Worm (Caenorhabditis elegans) whole organism, L2 larva: ENCODE results near the gene ent-7.

Source experiments
- C34F6.9 ChIP-seq: fragments of 150-350 bp; optimal IDR thresholded peaks from 2 replicates; lab custom pipeline; 2014; ENCODE audit warnings: missing biosample characterization, missing genetic modification characterization
- F13H6.1 ChIP-seq: sonication (generic microtip); optimal IDR thresholded peaks from 2 replicates; lab custom pipeline; 2016; ENCODE audit warnings: missing genetic modification characterization, missing compliant biosample characterization
- R02D3.7 ChIP-seq: fragments of 150-350 bp; optimal IDR thresholded peaks from 2 replicates; lab custom pipeline; 2014; ENCODE audit warnings: missing biosample characterization, missing genetic modification characterization
- Y55F3AM.14 ChIP-seq: fragments of 200-800 bp; sonication (Bioruptor generic); optimal IDR thresholded peaks from 2 replicates; lab custom pipeline; 2018; ENCODE audit warnings: mild to moderate bottlenecking, missing genetic modification characterization, missing compliant biosample characterization
- alr-1 ChIP-seq: fragments of 150-350 bp; optimal IDR thresholded peaks from 2 replicates; lab custom pipeline; 2014; ENCODE audit warnings: missing biosample characterization, missing genetic modification characterization
- aly-2 ChIP-seq: fragments of 150-350 bp; optimal IDR thresholded peaks from 2 replicates; lab custom pipeline; 2014; ENCODE audit warnings: missing biosample characterization, missing genetic modification characterization
- ama-1 ChIP-seq: fragments of 150-350 bp; optimal IDR thresholded peaks from 2 replicates; lab custom pipeline; 2018; ENCODE audit warnings: inconsistent platforms
- blmp-1 ChIP-seq: sonication (generic microtip); optimal IDR thresholded peaks from 2 replicates; lab custom pipeline; 2017; ENCODE audit warnings: missing genetic modification characterization, mild to moderate bottlenecking, missing compliant biosample characterization, antibody characterized with exemption, moderate library complexity; ENCODE audit not compliant: insufficient read depth
- ceh-16 ChIP-seq: fragments of 150-350 bp; optimal IDR thresholded peaks from 2 replicates; lab custom pipeline; 2014; ENCODE audit warnings: missing biosample characterization, missing genetic modification characterization
- ceh-82 ChIP-seq: fragments of 150-350 bp; optimal IDR thresholded peaks from 2 replicates; lab custom pipeline; 2014; ENCODE audit warnings: missing biosample characterization, missing genetic modification characterization
- crh-2 ChIP-seq: sonication (generic microtip); optimal IDR thresholded peaks from 2 replicates; lab custom pipeline; 2017; ENCODE audit warnings: missing biosample characterization, missing genetic modification characterization
- elt-3 ChIP-seq: sonication (generic microtip); optimal IDR thresholded peaks from 2 replicates; lab custom pipeline; 2017; ENCODE audit warnings: missing biosample characterization, missing genetic modification characterization
- fos-1 ChIP-seq: fragments of 150-350 bp; optimal IDR thresholded peaks from 2 replicates; lab custom pipeline; 2014; ENCODE audit warnings: missing biosample characterization, missing genetic modification characterization
- gmeb-1 ChIP-seq: fragments of 150-350 bp; optimal IDR thresholded peaks from 2 replicates; lab custom pipeline; 2014; ENCODE audit warnings: missing biosample characterization, missing genetic modification characterization
- lin-11 ChIP-seq: fragments of 150-350 bp; sonication (generic microtip); optimal IDR thresholded peaks from 2 replicates; lab custom pipeline; 2014; ENCODE audit warnings: missing biosample characterization, missing genetic modification characterization, inconsistent platforms, mixed read lengths
- lin-39 ChIP-seq: fragments of 150-350 bp; optimal IDR thresholded peaks from 2 replicates; lab custom pipeline; 2014; ENCODE audit warnings: missing biosample characterization, missing genetic modification reagents, missing genetic modification characterization
- mdl-1 ChIP-seq, 2 experiments: fragments of 150-350 bp in 1 of 2; sonication (generic microtip) in 1 of 2; optimal IDR thresholded peaks; 2 replicates each; lab custom pipeline; 2017; ENCODE audit warnings: missing biosample characterization in 2 of 2, missing genetic modification characterization in 2 of 2
- nhr-10 ChIP-seq: sonication (generic microtip); optimal IDR thresholded peaks from 2 replicates; lab custom pipeline; 2017; ENCODE audit warnings: missing biosample characterization, missing genetic modification characterization
- nhr-12 ChIP-seq: fragments of 150-350 bp; optimal IDR thresholded peaks from 2 replicates; lab custom pipeline; 2014; ENCODE audit warnings: missing biosample characterization, missing genetic modification characterization
- nhr-23 ChIP-seq: fragments of 150-350 bp; optimal IDR thresholded peaks from 2 replicates; lab custom pipeline; 2014; ENCODE audit warnings: missing biosample characterization, missing genetic modification reagents, missing genetic modification characterization
- nhr-237 ChIP-seq: fragments of 150-350 bp; optimal IDR thresholded peaks from 2 replicates; lab custom pipeline; 2014; ENCODE audit warnings: missing biosample characterization, missing genetic modification characterization
- nhr-25 ChIP-seq: fragments of 150-350 bp; sonication (generic microtip); optimal IDR thresholded peaks from 3 replicates; lab custom pipeline; 2014; ENCODE audit warnings: missing biosample characterization, missing genetic modification characterization
- nhr-77 ChIP-seq: fragments of 150-350 bp; optimal IDR thresholded peaks from 2 replicates; lab custom pipeline; 2014; ENCODE audit warnings: missing biosample characterization, missing genetic modification characterization
- sma-3 ChIP-seq: sonication (generic microtip); optimal IDR thresholded peaks from 2 replicates; lab custom pipeline; 2016; ENCODE audit warnings: missing genetic modification reagents, missing genetic modification characterization, missing compliant biosample characterization
- unc-39 ChIP-seq: fragments of 150-350 bp; optimal IDR thresholded peaks from 2 replicates; lab custom pipeline; 2014; ENCODE audit warnings: missing biosample characterization, missing genetic modification characterization
- unc-55 ChIP-seq: fragments of 150-350 bp; sonication (generic microtip); optimal IDR thresholded peaks from 3 replicates; lab custom pipeline; 2014; ENCODE audit warnings: missing biosample characterization, missing genetic modification reagents, missing genetic modification characterization
- zag-1 ChIP-seq: fragments of 150-350 bp; optimal IDR thresholded peaks from 2 replicates; lab custom pipeline; 2014; ENCODE audit warnings: missing biosample characterization, missing genetic modification characterization
- ztf-1 ChIP-seq: fragments of 200-800 bp; sonication (Bioruptor generic); conservative IDR thresholded peaks from 2 replicates; pipeline ENCODE4 v1.3.6; 2022; ENCODE audit warnings: missing genetic modification characterization, missing compliant biosample characterization
- ztf-11 ChIP-seq: sonication (generic microtip); optimal IDR thresholded peaks from 2 replicates; lab custom pipeline; 2017; ENCODE audit warnings: missing biosample characterization, missing genetic modification characterization
- ztf-4 ChIP-seq: fragments of 150-350 bp; optimal IDR thresholded peaks from 2 replicates; lab custom pipeline; 2014; ENCODE audit warnings: missing biosample characterization, missing genetic modification characterization

ent-7 gene

DNA sequence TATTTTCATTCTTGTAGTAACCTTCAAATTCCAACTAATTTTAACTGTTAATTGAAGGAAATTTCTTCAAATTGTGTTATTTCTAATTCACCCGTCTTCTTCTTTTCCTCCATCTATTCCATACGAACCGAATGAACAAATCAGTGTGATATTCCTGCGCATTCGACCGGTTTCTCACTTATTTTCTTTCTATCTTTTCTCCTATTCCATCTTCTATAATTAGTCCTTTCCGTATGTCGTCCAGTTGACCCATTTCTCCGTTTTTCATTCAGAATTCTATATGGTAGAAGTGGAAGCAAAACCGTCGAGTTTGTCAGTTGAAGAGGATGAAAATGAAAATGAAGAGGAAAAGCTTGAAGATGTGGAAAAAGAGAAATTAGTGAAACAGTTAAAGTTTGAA, 7.5 kb upstream of the ent-7 start, which contains the start of gene magu-4:
magu-4 (plus strand) TSS at position 218 of the 400 bp plus-strand sequence.
- TF ChIP-seq nhr-25 (tag; lab: Kevin White, UChicago) (peak; percentile 17), nhr-10 (tag; lab: Kevin White, UChicago) (no peak), nhr-77 (tag; lab: Kevin White, UChicago) (no peak), unc-39 (no peak), elt-3 (no peak)

DNA sequence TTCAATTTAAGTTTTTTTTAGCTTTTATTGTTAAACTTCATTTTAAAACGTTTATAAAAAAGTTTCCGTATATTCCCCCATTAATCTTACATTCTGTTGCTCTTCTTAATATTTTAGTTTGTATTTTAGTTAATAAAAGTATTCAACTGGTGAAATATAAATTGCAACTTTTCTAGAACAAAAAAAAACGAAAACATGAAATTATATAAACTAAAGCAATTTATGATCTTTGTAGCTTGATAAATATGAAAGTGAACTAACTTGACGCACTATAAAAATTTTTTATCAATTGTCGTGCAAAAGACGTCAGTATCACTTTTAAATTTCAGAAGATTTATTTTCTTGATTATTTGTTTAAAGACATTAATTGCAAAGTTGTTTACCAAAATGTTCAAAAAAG, 556 bp downstream of the ent-7 start, which contains the start of gene F44D12.2:
F44D12.2 (minus strand) TSS at position 101 of the 400 bp plus-strand sequence.
- no peak for TF ChIP-seq ztf-1 (GFP tag; lab: Robert Waterston, UW)
- no peak for TF ChIP-seq crh-2 (tag; lab: Kevin White, UChicago)
- no peak for TF ChIP-seq unc-55 (GFP tag; lab: Kevin White, UChicago)
- no peak for TF ChIP-seq nhr-237 (tag; lab: Kevin White, UChicago)
- no peak for TF ChIP-seq F13H6.1 (tag; lab: Kevin White, UChicago)
- no peak for TF ChIP-seq ceh-16 (tag; lab: Kevin White, UChicago)
- TF ChIP-seq fos-1 (tag; lab: Kevin White, UChicago), result peak; percentile 7
- TF ChIP-seq, all 48 proteins: peak for 1

ce11 chrIV:10021283-10021682, 4.2 kb downstream of the ent-7 start, which contains the start of gene F44D12.19:
TSS of gene F44D12.19 (plus strand) at chrIV:10021583.
- TF ChIP-seq Y55F3AM.14 (GFP tag; lab: Kevin White, UChicago), result no peak
- no peak for TF ChIP-seq unc-39
- TF ChIP-seq lin-39 (tag; lab: Kevin White, UChicago), result no peak
- TF ChIP-seq aly-2 (tag; lab: Kevin White, UChicago), result no peak
- no peak for TF ChIP-seq ztf-4 (tag; lab: Kevin White, UChicago)
- TF ChIP-seq zag-1, result no peak
- TF ChIP-seq elt-3, result no peak
- TF ChIP-seq ceh-82 (tag; lab: Kevin White, UChicago), result no peak
- no peak for TF ChIP-seq sma-3 (GFP tag; lab: Kevin White, UChicago)
- TF ChIP-seq mdl-1 (tag; optimal IDR thresholded peaks at IDR 0.05; lab: Kevin White, UChicago), result no peak
- TF ChIP-seq C34F6.9, result no peak
- no peak for TF ChIP-seq alr-1 (tag; lab: Kevin White, UChicago)
- TF ChIP-seq nhr-10 (tag; lab: Kevin White, UChicago), result no peak
- TF ChIP-seq nhr-12, result no peak
- TF ChIP-seq ceh-16 (tag; lab: Kevin White, UChicago), result no peak
- TF ChIP-seq ama-1, result no peak
- TF ChIP-seq, all 48 proteins: peak for 0

DNA sequence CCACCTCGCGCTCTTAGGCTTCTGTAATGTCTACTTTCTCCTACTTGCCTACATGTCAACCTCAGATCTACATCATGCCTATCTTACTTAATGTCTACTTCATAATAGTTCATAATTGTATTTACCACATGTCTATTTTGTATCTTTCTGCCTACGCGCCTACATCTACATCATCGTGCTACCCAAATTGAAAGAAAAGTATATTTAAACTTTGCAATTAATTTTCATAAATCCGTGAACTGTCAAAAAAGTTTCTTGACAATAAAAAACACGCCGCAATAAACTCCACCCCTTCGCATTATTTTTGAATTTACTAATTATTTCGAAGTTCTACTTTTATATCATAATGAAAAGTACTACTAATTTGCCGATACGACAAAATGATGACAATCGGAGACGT, 5.9 kb downstream of the ent-7 start, which contains the start of gene F44D12.8:
F44D12.8 (plus strand) TSS at position 301 of the 400 bp plus-strand sequence.
- TF ChIP-seq blmp-1 (tag; lab: Kevin White, UChicago) (no peak), ceh-82 (tag; lab: Kevin White, UChicago) (no peak)
- TF ChIP-seq, all 48 proteins: peak for 0

DNA sequence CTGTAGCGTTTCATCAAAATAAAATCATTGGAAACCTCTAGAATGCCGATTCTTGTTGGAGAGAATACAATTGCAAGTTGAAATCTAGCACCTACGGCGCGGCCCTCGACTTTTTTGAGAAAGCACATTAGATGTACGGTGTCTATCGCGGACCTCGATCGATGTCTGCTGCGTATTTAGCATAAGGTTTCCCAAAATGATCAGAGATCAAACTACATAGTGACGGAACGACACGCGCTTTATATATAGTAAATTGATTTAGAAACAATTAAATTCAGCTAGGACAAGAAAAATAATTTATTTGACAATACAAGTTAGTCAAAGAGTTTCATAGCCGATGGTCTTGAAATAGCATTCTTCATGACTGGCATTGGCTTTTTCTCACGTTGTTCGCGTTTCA, 9.1 kb downstream of the ent-7 start:
- no peak for TF ChIP-seq nhr-237 (tag; lab: Kevin White, UChicago)
- no peak for TF ChIP-seq lin-11
- no peak for TF ChIP-seq mdl-1 (tag; optimal IDR thresholded peaks at IDR 0.05; lab: Kevin White, UChicago)

- TF ChIP-seq F13H6.1 (tag; lab: Kevin White, UChicago), result no peak
- TF ChIP-seq gmeb-1 (tag; lab: Kevin White, UChicago), result no peak
- TF ChIP-seq nhr-23 (tag; lab: Kevin White, UChicago), result no peak
- no peak for TF ChIP-seq R02D3.7
- no peak for TF ChIP-seq blmp-1 (tag; lab: Kevin White, UChicago)
- TF ChIP-seq nhr-25 (tag; lab: Kevin White, UChicago), result no peak
- no peak for TF ChIP-seq ztf-11 (tag; lab: Kevin White, UChicago)
- TF ChIP-seq ceh-82 (tag; lab: Kevin White, UChicago), result no peak
- TF ChIP-seq nhr-12, result no peak
- TF ChIP-seq nhr-237 (tag; lab: Kevin White, UChicago), result no peak
- TF ChIP-seq C34F6.9, result no peak
- no peak for TF ChIP-seq zag-1
- TF ChIP-seq, all 48 proteins: peak for 0
Observed at ce11 chrIV:10027566-10027965, 10.5 kb downstream of the ent-7 start, which contains the start of gene gipc-2. TSS of gene gipc-2 (minus strand) at chrIV:10027666.
